Fruit fly (Drosophila melanogaster): ENCODE results near the gene CG5001.
A peak's percentile ranks its signal among the peaks of the same experiment; 100 is the strongest.

CG5001 gene

dm6 chr2L:1157679-1158518 lies 27.7 kb upstream of the CG5001 start, which contains the start of gene capt (continued):
- no peak for TF ChIP-seq Jarid2 (GFP tag; optimal IDR thresholded peaks at IDR 0.05)
- TF ChIP-seq CG6254 (GFP tag; optimal IDR thresholded peaks at IDR 0.05), result no peak
- peak; percentile 41 for TF ChIP-seq Hr3 (GFP tag; optimal IDR thresholded peaks at IDR 0.05)
- TF ChIP-seq E2f1 (GFP tag; IDR thresholded peaks at IDR 0.05), result no peak
- no peak for TF ChIP-seq CG1024 (GFP tag; IDR thresholded peaks at IDR 0.05)
- no peak for TF ChIP-seq tin (GFP tag; optimal IDR thresholded peaks at IDR 0.05)
- TF ChIP-seq CG4424 (GFP tag; optimal IDR thresholded peaks at IDR 0.05), result peak; percentile 21
- TF ChIP-seq tap (tag; optimal IDR thresholded peaks at IDR 0.05), result no peak
- peak; percentile 45 for TF ChIP-seq CG13775 (GFP tag; optimal IDR thresholded peaks at IDR 0.05)
- TF ChIP-seq bigmax (GFP tag; optimal IDR thresholded peaks at IDR 0.05), result peak; percentile 52
- TF ChIP-seq Tbp (GFP tag; optimal IDR thresholded peaks at IDR 0.05), result no peak
- TF ChIP-seq lbe (GFP tag; optimal IDR thresholded peaks at IDR 0.05), result no peak
- no peak for TF ChIP-seq pita (GFP tag; optimal IDR thresholded peaks at IDR 0.05)
- no peak for TF ChIP-seq CG5180 (GFP tag; optimal IDR thresholded peaks at IDR 0.05)
- no peak for TF ChIP-seq sim (GFP tag; IDR thresholded peaks at IDR 0.05)
- no peak for TF ChIP-seq en (GFP tag; optimal IDR thresholded peaks at IDR 0.05)
- TF ChIP-seq crc (GFP tag; optimal IDR thresholded peaks at IDR 0.05), result no peak
- TF ChIP-seq CG17802 (tag; optimal IDR thresholded peaks at IDR 0.05), result no peak
- TF ChIP-seq otp (GFP tag; IDR thresholded peaks at IDR 0.05), result no peak
- no peak for TF ChIP-seq Camta (GFP tag; optimal IDR thresholded peaks at IDR 0.05)
- no peak for TF ChIP-seq Side (GFP tag; optimal IDR thresholded peaks at IDR 0.05)
- no peak for TF ChIP-seq croc (GFP tag; conservative IDR thresholded peaks at IDR 0.05)
- TF ChIP-seq CG2889 (GFP tag; IDR thresholded peaks at IDR 0.05), result no peak
- peak; percentile 2 for TF ChIP-seq unpg (GFP tag; optimal IDR thresholded peaks at IDR 0.05)
- no peak for TF ChIP-seq D19A (tag; optimal IDR thresholded peaks at IDR 0.05)
- no peak for TF ChIP-seq CG8290 (GFP tag; optimal IDR thresholded peaks at IDR 0.05)
- no peak for TF ChIP-seq CG8290 (tag; optimal IDR thresholded peaks at IDR 0.05)
- peak; percentile 24 to 28 for TF ChIP-seq dpn (GFP tag; optimal IDR thresholded peaks at IDR 0.05)
- TF ChIP-seq CG2116 (GFP tag; optimal IDR thresholded peaks at IDR 0.05), result peak; percentile 6
- no peak for TF ChIP-seq CrebB (tag; optimal IDR thresholded peaks at IDR 0.05)
- TF ChIP-seq peb (GFP tag; IDR thresholded peaks at IDR 0.05), result no peak
- no peak for TF ChIP-seq sens-2 (GFP tag; IDR thresholded peaks at IDR 0.05)
- TF ChIP-seq CG12769 (tag; optimal IDR thresholded peaks at IDR 0.05), result no peak
- TF ChIP-seq CG11247 (GFP tag; IDR thresholded peaks at IDR 0.05), result no peak; the same call in 1 of the 2 replicates
- TF ChIP-seq CG14050 (GFP tag; IDR thresholded peaks at IDR 0.05), result no peak
- TF ChIP-seq tna (GFP tag; IDR thresholded peaks at IDR 0.05; ENCODE audit: partially characterized antibody), result no peak
- no peak for TF ChIP-seq CG6791 (GFP tag; IDR thresholded peaks at IDR 0.05; ENCODE audit: partially characterized antibody)
- no peak for TF ChIP-seq pum (GFP tag; optimal IDR thresholded peaks at IDR 0.05)
- no peak for TF ChIP-seq CG7987 (GFP tag; optimal IDR thresholded peaks at IDR 0.05)
- TF ChIP-seq CG5953 (GFP tag; IDR thresholded peaks at IDR 0.05), result no peak
- TF ChIP-seq corto (GFP tag; optimal IDR thresholded peaks at IDR 0.05), result no peak
- peak; percentile 50 for TF ChIP-seq CG15514 (GFP tag; optimal IDR thresholded peaks at IDR 0.05)
- no peak for TF ChIP-seq gsb (GFP tag; IDR thresholded peaks at IDR 0.05)
- TF ChIP-seq Bgb (GFP tag; IDR thresholded peaks at IDR 0.05; ENCODE audit: partially characterized antibody), result peak; percentile 42; the same call in 1 of the 2 replicates
- TF ChIP-seq Hr78 (GFP tag; optimal IDR thresholded peaks at IDR 0.05), result no peak
- no peak for TF ChIP-seq salm (tag; optimal IDR thresholded peaks at IDR 0.05)
- TF ChIP-seq mirr (GFP tag; optimal IDR thresholded peaks at IDR 0.05), result no peak
- no peak for TF ChIP-seq sima (GFP tag; optimal IDR thresholded peaks at IDR 0.05)
- peak; percentile 84 for TF ChIP-seq Med (GFP tag)
- TF ChIP-seq Scr (GFP tag; IDR thresholded peaks at IDR 0.05; ENCODE audit: partially characterized antibody), result no peak; the same call in 1 of the 2 replicates

All from whole organism, embryonic.